Fruit fly (Drosophila melanogaster) whole organism, embryonic: Measurements from ENCODE around the gene CG5592.

Source experiments
- Atf-2 ChIP-seq: fragments of 200-800 bp; sonication (Bioruptor generic); optimal IDR thresholded peaks from 2 replicates; lab custom pipeline; 2016; ENCODE audit warnings: missing biosample characterization, missing genetic modification characterization
- CG10267 ChIP-seq: fragments of 200-800 bp; sonication (Bioruptor generic); optimal IDR thresholded peaks from 2 replicates; lab custom pipeline; 2018; ENCODE audit warnings: missing biosample characterization, mild to moderate bottlenecking, missing genetic modification characterization, moderate library complexity
- CG10959 ChIP-seq: fragments of 200-800 bp; sonication (Bioruptor generic); IDR thresholded peaks from 2 replicates; pipeline ENCODE4 v1.3.6; 2022; ENCODE audit warnings: missing biosample characterization, missing genetic modification characterization
- CG11504 ChIP-seq: fragments of 200-800 bp; sonication (Bioruptor generic); optimal IDR thresholded peaks from 3 replicates; lab custom pipeline; 2019; ENCODE audit warnings: missing biosample characterization, mild to moderate bottlenecking, missing genetic modification characterization, moderate library complexity
- CG12299 ChIP-seq: fragments of 200-800 bp; sonication (Bioruptor generic); optimal IDR thresholded peaks from 2 replicates; lab custom pipeline; 2018; ENCODE audit warnings: missing biosample characterization, mild to moderate bottlenecking, missing genetic modification characterization
- CG17359 ChIP-seq: fragments of 200-800 bp; sonication (Bioruptor generic); optimal IDR thresholded peaks from 3 replicates; lab custom pipeline; 2018; ENCODE audit warnings: missing biosample characterization, mild to moderate bottlenecking, missing genetic modification characterization, moderate library complexity
- CG17829 ChIP-seq: fragments of 200-800 bp; optimal IDR thresholded peaks from 2 replicates; lab custom pipeline; 2019; ENCODE audit warnings: missing biosample characterization, mild to moderate bottlenecking, missing genetic modification characterization, moderate library complexity
- CG18262 ChIP-seq: fragments of 200-800 bp; optimal IDR thresholded peaks from 3 replicates; lab custom pipeline; 2019; ENCODE audit warnings: missing biosample characterization, mild to moderate bottlenecking, missing genetic modification characterization, moderate library complexity
- CG18619 ChIP-seq: fragments of 200-800 bp; sonication (Bioruptor generic); optimal IDR thresholded peaks from 3 replicates; lab custom pipeline; 2017; ENCODE audit warnings: missing biosample characterization, mild to moderate bottlenecking, missing genetic modification characterization
- CG2129 ChIP-seq: fragments of 200-800 bp; sonication (Bioruptor generic); IDR thresholded peaks from 2 replicates; pipeline ENCODE4 v1.3.6; 2022; ENCODE audit warnings: missing biosample characterization, missing genetic modification characterization; ENCODE audit not compliant: partially characterized antibody
- CG2202 ChIP-seq: fragments of 200-800 bp; sonication (Bioruptor generic); optimal IDR thresholded peaks from 2 replicates; lab custom pipeline; 2018; ENCODE audit warnings: missing biosample characterization, mild to moderate bottlenecking, missing genetic modification characterization
- CG30020 ChIP-seq: fragments of 200-800 bp; optimal IDR thresholded peaks from 2 replicates; lab custom pipeline; 2019; ENCODE audit warnings: missing biosample characterization, mild to moderate bottlenecking, missing genetic modification characterization, moderate library complexity
- CG31365 ChIP-seq: fragments of 200-800 bp; sonication (Bioruptor generic); optimal IDR thresholded peaks from 2 replicates; lab custom pipeline; 2018; ENCODE audit warnings: missing biosample characterization, mild to moderate bottlenecking, missing genetic modification characterization
- CG33557 ChIP-seq: fragments of 200-800 bp; sonication (Bioruptor generic); optimal IDR thresholded peaks from 2 replicates; lab custom pipeline; 2019; ENCODE audit warnings: missing biosample characterization, mild to moderate bottlenecking, missing genetic modification characterization, moderate library complexity
- CG34422 ChIP-seq: fragments of 200-800 bp; sonication (Bioruptor generic); IDR thresholded peaks from 3 replicates; pipeline ENCODE4 v1.3.6; 2022; ENCODE audit warnings: missing biosample characterization, missing genetic modification characterization
- CG4328 ChIP-seq: fragments of 200-800 bp; sonication (Bioruptor generic); optimal IDR thresholded peaks from 3 replicates; lab custom pipeline; 2017; ENCODE audit warnings: missing biosample characterization, missing genetic modification reagents, missing genetic modification characterization
- CG4617 ChIP-seq: fragments of 200-800 bp; sonication (Bioruptor generic); optimal IDR thresholded peaks from 3 replicates; lab custom pipeline; 2016; ENCODE audit warnings: missing biosample characterization, missing genetic modification characterization, borderline replicate concordance
- CG6654 ChIP-seq: fragments of 200-800 bp; sonication (Bioruptor generic); optimal IDR thresholded peaks from 2 replicates; lab custom pipeline; 2017; ENCODE audit warnings: missing biosample characterization, mild to moderate bottlenecking, missing genetic modification characterization
- CG7928 ChIP-seq: fragments of 200-800 bp; sonication (Bioruptor generic); optimal IDR thresholded peaks from 2 replicates; lab custom pipeline; 2017; ENCODE audit warnings: missing biosample characterization, mild to moderate bottlenecking, missing genetic modification characterization
- Dll ChIP-seq: fragments of 200-800 bp; sonication (Bioruptor generic); IDR thresholded peaks from 4 replicates; pipeline ENCODE4 v1.3.6; 2022; ENCODE audit warnings: missing biosample characterization, missing genetic modification characterization; ENCODE audit not compliant: partially characterized antibody
- Ets97D ChIP-seq: fragments of 200-800 bp; sonication (Bioruptor generic); optimal IDR thresholded peaks from 3 replicates; lab custom pipeline; 2016; ENCODE audit warnings: missing biosample characterization, missing genetic modification characterization
- Hr78 ChIP-seq, 2 experiments: fragments of 200-800 bp in 1 of 2; fragments of >200 bp in 1 of 2; sonication (Bioruptor generic) in 1 of 2; optimal IDR thresholded peaks; 2 replicates each; lab custom pipeline; 2017 to 2019; ENCODE audit warnings: missing biosample characterization in 2 of 2, missing genetic modification characterization in 2 of 2, mild to moderate bottlenecking in 1 of 2, moderate library complexity in 1 of 2
- MTF-1 ChIP-seq: fragments of 200-800 bp; sonication (Bioruptor generic); optimal IDR thresholded peaks from 2 replicates; lab custom pipeline; 2018; ENCODE audit warnings: missing biosample characterization, mild to moderate bottlenecking, missing genetic modification characterization, borderline replicate concordance
- Meics ChIP-seq: fragments of 200-800 bp; sonication (Bioruptor generic); optimal IDR thresholded peaks from 2 replicates; lab custom pipeline; 2017; ENCODE audit warnings: missing biosample characterization, mild to moderate bottlenecking, missing genetic modification characterization
- Nf-YA ChIP-seq: fragments of 200-800 bp; sonication (Bioruptor generic); IDR thresholded peaks from 2 replicates; pipeline ENCODE4 v1.3.6; 2022; ENCODE audit warnings: missing biosample characterization, missing genetic modification characterization
- Nf-YB ChIP-seq: fragments of 200-800 bp; sonication (Bioruptor generic); optimal IDR thresholded peaks from 3 replicates; lab custom pipeline; 2019; ENCODE audit warnings: missing biosample characterization, mild to moderate bottlenecking, missing genetic modification characterization, moderate library complexity
- Sry-β ChIP-seq: fragments of 200-800 bp; sonication (Bioruptor generic); optimal IDR thresholded peaks from 2 replicates; lab custom pipeline; 2018; ENCODE audit warnings: missing biosample characterization, mild to moderate bottlenecking, missing genetic modification characterization, moderate library complexity
- Xbp1 ChIP-seq: fragments of 200-800 bp; sonication (Bioruptor generic); optimal IDR thresholded peaks from 3 replicates; lab custom pipeline; 2016; ENCODE audit warnings: missing biosample characterization, mild to moderate bottlenecking, missing genetic modification characterization
- abd-A ChIP-seq: fragments of 200-800 bp; sonication (Bioruptor generic); optimal IDR thresholded peaks from 3 replicates; lab custom pipeline; 2019; ENCODE audit warnings: missing biosample characterization, mild to moderate bottlenecking, missing genetic modification characterization, moderate library complexity
- ara ChIP-seq: fragments of 200-800 bp; sonication (Bioruptor generic); IDR thresholded peaks from 2 replicates; pipeline ENCODE4 v1.3.6; 2022; ENCODE audit warnings: missing biosample characterization, missing genetic modification characterization
- btn ChIP-seq: fragments of 200-800 bp; sonication (Bioruptor generic); optimal IDR thresholded peaks from 2 replicates; lab custom pipeline; 2016; ENCODE audit warnings: missing biosample characterization, missing genetic modification characterization
- chn ChIP-seq: fragments of 200-800 bp; sonication (Bioruptor generic); optimal IDR thresholded peaks from 2 replicates; lab custom pipeline; 2016; ENCODE audit warnings: missing biosample characterization, missing genetic modification characterization
- crp ChIP-seq, 2 experiments: fragments of 200-800 bp; sonication (Bioruptor generic); optimal IDR thresholded peaks; 2 replicates in 1 of 2; 3 replicates in 1 of 2; lab custom pipeline; 2017; ENCODE audit warnings: missing biosample characterization in 2 of 2, missing genetic modification characterization in 2 of 2, mild to moderate bottlenecking in 1 of 2, moderate library complexity in 1 of 2
- dm ChIP-seq: fragments of 200-800 bp; sonication (Bioruptor generic); optimal IDR thresholded peaks from 3 replicates; lab custom pipeline; 2016; ENCODE audit warnings: missing biosample characterization, missing genetic modification characterization
- ftz-f1 ChIP-seq: fragments of 200-800 bp; sonication (Bioruptor generic); optimal IDR thresholded peaks from 2 replicates; lab custom pipeline; 2016; ENCODE audit warnings: missing biosample characterization, missing genetic modification characterization
- gsb-n ChIP-seq: fragments of 200-800 bp; sonication (Bioruptor generic); optimal IDR thresholded peaks from 3 replicates; lab custom pipeline; 2018; ENCODE audit warnings: missing biosample characterization, mild to moderate bottlenecking, missing genetic modification characterization
- hb ChIP-seq: fragments of 200-800 bp; sonication (Bioruptor generic); IDR thresholded peaks from 3 replicates; pipeline ENCODE4 v1.3.6; 2022; ENCODE audit warnings: missing biosample characterization, missing genetic modification characterization; ENCODE audit not compliant: partially characterized antibody
- hbn ChIP-seq: fragments of 200-800 bp; sonication (Bioruptor generic); IDR thresholded peaks from 2 replicates; pipeline ENCODE4 v1.3.6; 2022; ENCODE audit warnings: missing biosample characterization, missing genetic modification characterization; ENCODE audit not compliant: partially characterized antibody
- her ChIP-seq: fragments of 200-800 bp; sonication (Bioruptor generic); optimal IDR thresholded peaks from 2 replicates; lab custom pipeline; 2016; ENCODE audit warnings: missing biosample characterization, missing genetic modification characterization
- lov ChIP-seq, 2 experiments: fragments of 200-800 bp in 1 of 2; fragments of >200 bp in 1 of 2; sonication (Bioruptor generic) in 1 of 2; IDR thresholded peaks in 1 of 2; optimal IDR thresholded peaks in 1 of 2; 2 replicates in 1 of 2; 3 replicates in 1 of 2; pipeline versions ENCODE4 v1.3.6 to Lab custom; 2017 to 2022; ENCODE audit warnings: missing biosample characterization in 1 of 2, missing genetic modification characterization in 1 of 2
- nerfin-2 ChIP-seq: fragments of 200-800 bp; sonication (Bioruptor generic); IDR thresholded peaks from 2 replicates; pipeline ENCODE4 v1.3.6; 2022; ENCODE audit warnings: missing biosample characterization, missing genetic modification characterization; ENCODE audit not compliant: partially characterized antibody
- phol ChIP-seq: fragments of 200-800 bp; sonication (Bioruptor generic); optimal IDR thresholded peaks from 3 replicates; lab custom pipeline; 2018; ENCODE audit warnings: missing biosample characterization, mild to moderate bottlenecking, missing genetic modification characterization, moderate library complexity
- psq ChIP-seq: fragments of 200-800 bp; sonication (Bioruptor generic); optimal IDR thresholded peaks from 2 replicates; lab custom pipeline; 2017; ENCODE audit warnings: missing biosample characterization, missing genetic modification characterization
- schlank ChIP-seq: fragments of 200-800 bp; sonication (Bioruptor generic); optimal IDR thresholded peaks from 2 replicates; lab custom pipeline; 2018; ENCODE audit warnings: missing biosample characterization, mild to moderate bottlenecking, missing genetic modification characterization
- ssp ChIP-seq: fragments of 200-800 bp; sonication (Bioruptor generic); IDR thresholded peaks from 2 replicates; pipeline ENCODE4 v1.3.6; 2022; ENCODE audit warnings: missing biosample characterization, missing genetic modification characterization
- tup ChIP-seq: fragments of 200-800 bp; sonication (Bioruptor generic); optimal IDR thresholded peaks from 2 replicates; lab custom pipeline; 2016; ENCODE audit warnings: missing biosample characterization, mild to moderate bottlenecking, missing genetic modification characterization, moderate library complexity
- vfl ChIP-seq: fragments of 200-800 bp; sonication (Bioruptor generic); optimal IDR thresholded peaks from 2 replicates; lab custom pipeline; 2016; ENCODE audit warnings: missing biosample characterization, missing genetic modification characterization
- vnd ChIP-seq: fragments of 200-800 bp; sonication (Bioruptor generic); IDR thresholded peaks from 3 replicates; pipeline ENCODE4 v1.3.6; 2022; ENCODE audit warnings: missing biosample characterization, missing genetic modification characterization; ENCODE audit not compliant: partially characterized antibody

CG5592 gene

DNA sequence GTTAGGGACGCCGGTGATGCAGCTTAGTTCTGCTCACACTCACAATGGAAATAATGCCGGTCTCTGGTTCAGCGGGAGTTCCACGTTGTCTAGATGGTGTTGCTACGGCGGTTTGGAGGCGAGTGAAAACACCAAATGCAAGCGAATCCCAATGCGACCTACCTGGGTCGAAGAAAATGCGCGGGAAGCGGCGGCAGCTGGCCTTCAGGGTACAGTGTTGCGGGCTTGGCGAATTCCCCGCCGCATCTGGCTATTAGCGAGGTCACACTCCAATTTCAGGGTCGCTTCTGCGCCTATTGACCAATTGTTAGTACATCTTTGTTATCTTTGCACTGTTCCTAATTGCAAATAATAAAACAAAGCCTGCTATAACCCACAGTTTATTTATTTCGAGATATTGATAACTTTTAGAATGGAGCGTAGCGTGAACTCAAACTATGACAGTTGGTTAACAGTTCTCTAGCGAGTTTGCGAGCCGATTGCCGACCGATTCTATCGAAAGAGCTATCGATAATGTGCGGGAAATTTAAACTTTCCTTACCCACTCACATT lies 35.0 kb downstream of the CG5592 start, which contains the start of gene Rcc1 (continued):
- TF ChIP-seq hb (GFP tag; lab: Robert Waterston, UW) (peak; percentile 59; the same call in 1 of the 3 replicates), Xbp1 (GFP tag; lab: Kevin White, UChicago) (peak; percentile 18), CG10267 (peak; percentile 69), CG17359 (tag; lab: Kevin White, UChicago) (no peak), nerfin-2 (GFP tag; lab: Robert Waterston, UW) (peak; percentile 53; the same call in 1 of the 2 replicates), lov (optimal IDR thresholded peaks at IDR 0.05; lab: Kevin White, UChicago) (no peak), lov (GFP tag; IDR thresholded peaks at IDR 0.05; lab: Robert Waterston, UW) (no peak), hbn (GFP tag; lab: Robert Waterston, UW) (peak; percentile 41; the same call in 1 of the 2 replicates), Hr78 (GFP tag; optimal IDR thresholded peaks at IDR 0.05; lab: Kevin White, UChicago) (peak in 1 of 2 experiments; percentile 45), gsb-n (tag; lab: Kevin White, UChicago) (peak; percentile 2), CG7928 (peak; percentile 16), CG18619 (GFP tag; lab: Kevin White, UChicago) (no peak), ftz-f1 (GFP tag; lab: Kevin White, UChicago) (peak; percentile 100), abd-A (tag; lab: Kevin White, UChicago) (no peak), her (GFP tag; lab: Kevin White, UChicago) (peak; percentile 98), ara (GFP tag; lab: Robert Waterston, UW) (no peak), CG33557 (GFP tag; lab: Kevin White, UChicago) (no peak), Nf-YA (no peak), CG4328 (GFP tag; lab: Kevin White, UChicago) (no peak), crp (GFP tag; optimal IDR thresholded peaks at IDR 0.05; lab: Kevin White, UChicago) (peak in 1 of 2 experiments; percentile 79), CG2129 (no peak), vfl (peak; percentile 29), CG31365 (tag; lab: Kevin White, UChicago) (no peak), phol (tag; lab: Kevin White, UChicago) (peak; percentile 71), dm (GFP tag; lab: Kevin White, UChicago) (peak; percentile 56), Dll (GFP tag; lab: Robert Waterston, UW) (peak; percentile 75), CG2202 (tag; lab: Kevin White, UChicago) (no peak), tup (no peak), CG12299 (tag; lab: Kevin White, UChicago) (no peak), vnd (GFP tag; lab: Robert Waterston, UW) (peak; percentile 59), Atf-2 (GFP tag; lab: Kevin White, UChicago) (no peak), Meics (GFP tag; lab: Kevin White, UChicago) (no peak), psq (no peak), Ets97D (peak; percentile 85), CG34422 (GFP tag; lab: Robert Waterston, UW) (peak; percentile 93; the same call in 2 of the 3 replicates), CG18262 (peak; percentile 4), MTF-1 (no peak), CG6654 (GFP tag; lab: Kevin White, UChicago) (no peak), chn (peak; percentile 3), CG30020 (peak; percentile 49), Nf-YB (GFP tag; lab: Kevin White, UChicago) (peak; percentile 24), CG17829 (tag; lab: Kevin White, UChicago) (peak; percentile 37), CG11504 (tag; lab: Kevin White, UChicago) (peak; percentile 53), CG10959 (no peak), Sry-β (GFP tag; lab: Kevin White, UChicago) (peak; percentile 99), schlank (tag; lab: Kevin White, UChicago) (no peak), CG4617 (GFP tag; lab: Kevin White, UChicago) (peak; percentile 29), ssp (peak; percentile 63), btn (GFP tag; lab: Kevin White, UChicago) (no peak)
